Worm (Caenorhabditis elegans) whole organism, L1 larva: ENCODE results near the gene F59E12.6.

Experiments
- C34B4.2 ChIP-seq: sonication (generic microtip); optimal IDR thresholded peaks from 2 replicates; lab custom pipeline; 2017; ENCODE audit warnings: mild to moderate bottlenecking, missing genetic modification characterization, missing compliant biosample characterization
- aha-1 ChIP-seq: fragments of 150-350 bp; optimal IDR thresholded peaks from 2 replicates; lab custom pipeline; 2014; ENCODE audit warnings: missing biosample characterization, missing genetic modification characterization
- aly-2 ChIP-seq: fragments of 150-350 bp; optimal IDR thresholded peaks from 2 replicates; lab custom pipeline; 2014; ENCODE audit warnings: missing biosample characterization, missing genetic modification characterization
- ces-1 ChIP-seq: fragments of 150-350 bp; optimal IDR thresholded peaks from 2 replicates; lab custom pipeline; 2014; ENCODE audit warnings: missing biosample characterization, missing genetic modification reagents, missing genetic modification characterization
- dsc-1 ChIP-seq: sonication (generic microtip); optimal IDR thresholded peaks from 2 replicates; lab custom pipeline; 2016; ENCODE audit warnings: mild to moderate bottlenecking, missing genetic modification characterization, missing compliant biosample characterization
- efl-1 ChIP-seq, 4 experiments: fragments of 150-350 bp; optimal IDR thresholded peaks in 3 of 4; peaks in 1 of 4; 1 replicate in 1 of 4; 2 replicates in 3 of 4; lab custom pipeline; 2014; ENCODE audit warnings: missing biosample characterization in 2 of 4, missing genetic modification characterization in 2 of 4, missing genetic modification reagents in 2 of 4
- efl-3 ChIP-seq: fragments of 200-800 bp; sonication (Bioruptor generic); optimal IDR thresholded peaks from 2 replicates; lab custom pipeline; 2018; ENCODE audit warnings: mild to moderate bottlenecking, missing genetic modification characterization, missing compliant biosample characterization
- egl-27 ChIP-seq, 2 experiments: fragments of 150-350 bp in 1 of 2; sonication (generic microtip); optimal IDR thresholded peaks; 3 replicates each; lab custom pipeline; 2017 to 2018; ENCODE audit warnings: missing biosample characterization in 2 of 2, missing genetic modification characterization in 2 of 2, missing genetic modification reagents in 2 of 2
- elt-2 ChIP-seq: sonication (generic microtip); optimal IDR thresholded peaks from 2 replicates; lab custom pipeline; 2016; ENCODE audit warnings: missing genetic modification characterization, mild to moderate bottlenecking, inconsistent platforms, missing compliant biosample characterization, missing genetic modification reagents
- ets-5 ChIP-seq: fragments of 200-800 bp; sonication (Bioruptor generic); IDR thresholded peaks from 2 replicates; pipeline ENCODE4 v1.3.6; 2022; ENCODE audit warnings: missing genetic modification characterization, missing compliant biosample characterization
- fkh-10 ChIP-seq: sonication (generic microtip); optimal IDR thresholded peaks from 2 replicates; lab custom pipeline; 2017; ENCODE audit warnings: missing biosample characterization, missing genetic modification reagents, missing genetic modification characterization
- fkh-4 ChIP-seq: sonication (generic microtip); optimal IDR thresholded peaks from 2 replicates; lab custom pipeline; 2016; ENCODE audit warnings: missing compliant biosample characterization, missing genetic modification characterization, borderline replicate concordance
- hlh-17 ChIP-seq: fragments of 200-800 bp; sonication (Bioruptor generic); optimal IDR thresholded peaks from 2 replicates; lab custom pipeline; 2018; ENCODE audit warnings: missing genetic modification characterization, mild to moderate bottlenecking, missing compliant biosample characterization, moderate library complexity, borderline replicate concordance
- hpl-2 ChIP-seq: fragments of 150-350 bp; optimal IDR thresholded peaks from 2 replicates; lab custom pipeline; 2014; ENCODE audit warnings: missing biosample characterization, missing genetic modification reagents, missing genetic modification characterization
- irx-1 ChIP-seq: sonication (generic microtip); optimal IDR thresholded peaks from 2 replicates; lab custom pipeline; 2016; ENCODE audit warnings: missing genetic modification characterization, missing compliant biosample characterization
- isw-1 ChIP-seq: fragments of 200-800 bp; sonication (Bioruptor generic); IDR thresholded peaks from 2 replicates; pipeline ENCODE4 v1.3.6; 2022; ENCODE audit warnings: missing genetic modification characterization, missing compliant biosample characterization
- lin-13 ChIP-seq: fragments of 150-350 bp; optimal IDR thresholded peaks from 2 replicates; lab custom pipeline; 2014; ENCODE audit warnings: missing biosample characterization, missing genetic modification reagents, missing genetic modification characterization
- lin-15B ChIP-seq: fragments of 150-350 bp; sonication (generic microtip); optimal IDR thresholded peaks from 3 replicates; lab custom pipeline; 2014; ENCODE audit warnings: missing biosample characterization, missing genetic modification characterization
- lin-35 ChIP-seq, 2 experiments: fragments of 150-350 bp; optimal IDR thresholded peaks; 2 replicates each; lab custom pipeline; 2014; ENCODE audit warnings: missing biosample characterization in 2 of 2, missing genetic modification characterization in 2 of 2, missing genetic modification reagents in 2 of 2
- lin-39 ChIP-seq: fragments of 150-350 bp; optimal IDR thresholded peaks from 2 replicates; lab custom pipeline; 2014; ENCODE audit warnings: missing biosample characterization, missing genetic modification reagents, missing genetic modification characterization
- lsy-2 ChIP-seq, 2 experiments: fragments of 150-350 bp; optimal IDR thresholded peaks; 2 replicates each; lab custom pipeline; 2014; ENCODE audit warnings: missing biosample characterization in 2 of 2, missing genetic modification characterization in 2 of 2
- mab-9 ChIP-seq: fragments of 200-800 bp; sonication (Bioruptor generic); IDR thresholded peaks from 2 replicates; pipeline ENCODE4 v1.3.6; 2022; ENCODE audit warnings: missing genetic modification reagents, missing genetic modification characterization, missing compliant biosample characterization
- mep-1 ChIP-seq: fragments of 150-350 bp; optimal IDR thresholded peaks from 2 replicates; lab custom pipeline; 2014; ENCODE audit warnings: missing biosample characterization, missing genetic modification characterization
- nhr-11 ChIP-seq: fragments of 150-350 bp; optimal IDR thresholded peaks from 2 replicates; lab custom pipeline; 2014; ENCODE audit warnings: missing biosample characterization, missing genetic modification characterization
- nhr-19 ChIP-seq: fragments of 200-800 bp; sonication (Bioruptor generic); conservative IDR thresholded peaks from 2 replicates; pipeline ENCODE4 v1.3.6; 2022; ENCODE audit warnings: missing genetic modification characterization, missing compliant biosample characterization
- nhr-237 ChIP-seq: fragments of 150-350 bp; optimal IDR thresholded peaks from 2 replicates; lab custom pipeline; 2014; ENCODE audit warnings: missing biosample characterization, missing genetic modification characterization
- nhr-28 ChIP-seq: fragments of 150-350 bp; optimal IDR thresholded peaks from 2 replicates; lab custom pipeline; 2014; ENCODE audit warnings: missing biosample characterization, missing genetic modification characterization
- nhr-47 ChIP-seq: sonication (generic microtip); optimal IDR thresholded peaks from 2 replicates; lab custom pipeline; 2016; ENCODE audit warnings: mild to moderate bottlenecking, missing genetic modification characterization, moderate library complexity, missing compliant biosample characterization
- nhr-77 ChIP-seq: fragments of 150-350 bp; optimal IDR thresholded peaks from 2 replicates; lab custom pipeline; 2014; ENCODE audit warnings: missing biosample characterization, missing genetic modification characterization
- nhr-90 ChIP-seq: sonication (generic microtip); optimal IDR thresholded peaks from 2 replicates; lab custom pipeline; 2016; ENCODE audit warnings: mild to moderate bottlenecking, missing genetic modification characterization, missing compliant biosample characterization; ENCODE audit not compliant: poor library complexity
- rnt-1 ChIP-seq: sonication (generic microtip); optimal IDR thresholded peaks from 2 replicates; lab custom pipeline; 2016; ENCODE audit warnings: mild to moderate bottlenecking, missing genetic modification characterization, moderate library complexity, missing compliant biosample characterization
- skn-1 ChIP-seq: fragments of 150-350 bp; optimal IDR thresholded peaks from 2 replicates; lab custom pipeline; 2014; ENCODE audit warnings: missing biosample characterization, missing genetic modification characterization
- snpc-4 ChIP-seq: fragments of 150-350 bp; optimal IDR thresholded peaks from 2 replicates; lab custom pipeline; 2014; ENCODE audit warnings: missing biosample characterization, missing genetic modification characterization
- snu-23 ChIP-seq: sonication (generic microtip); optimal IDR thresholded peaks from 2 replicates; lab custom pipeline; 2016; ENCODE audit warnings: missing genetic modification characterization, missing compliant biosample characterization
- unc-30 ChIP-seq: sonication (generic microtip); optimal IDR thresholded peaks from 2 replicates; lab custom pipeline; 2017; ENCODE audit warnings: missing biosample characterization, missing genetic modification characterization
- unc-86 ChIP-seq: sonication (generic microtip); optimal IDR thresholded peaks from 2 replicates; lab custom pipeline; 2016; ENCODE audit warnings: missing genetic modification characterization, missing compliant biosample characterization
- vab-15 ChIP-seq: sonication (generic microtip); optimal IDR thresholded peaks from 2 replicates; lab custom pipeline; 2017; ENCODE audit warnings: missing genotype, mild to moderate bottlenecking, missing genetic modification characterization, missing compliant biosample characterization
- zag-1 ChIP-seq: fragments of 150-350 bp; optimal IDR thresholded peaks from 2 replicates; lab custom pipeline; 2014; ENCODE audit warnings: missing biosample characterization, missing genetic modification characterization

The F59E12.6 gene

ce11 chrII:5660736-5661734 is 30.3 kb upstream of the F59E12.6 start, which contains the start of the genes ift-43 and mdt-26 (continued):
- TF ChIP-seq hpl-2 (peak; percentile 49), unc-30 (tag; lab: Kevin White, UChicago) (no peak), ets-5 (no peak), lin-15B (peak; percentile 67), mep-1 (tag; lab: Kevin White, UChicago) (peak; percentile 74), nhr-11 (tag; lab: Kevin White, UChicago) (peak; percentile 1), rnt-1 (tag; lab: Kevin White, UChicago) (peak; percentile 78), aly-2 (tag; lab: Kevin White, UChicago) (peak; percentile 44), skn-1 (tag; lab: Kevin White, UChicago) (peak; percentile 84), lin-35 (GFP tag; optimal IDR thresholded peaks at IDR 0.05; lab: Kevin White, UChicago) (peak; percentile 77 to 79), lsy-2 (tag; optimal IDR thresholded peaks at IDR 0.05; lab: Kevin White, UChicago) (peak; percentile 83 to 90), efl-3 (GFP tag; lab: Kevin White, UChicago) (peak; percentile 74), fkh-4 (tag; lab: Kevin White, UChicago) (peak; percentile 28), nhr-19 (GFP tag; lab: Robert Waterston, UW) (peak; percentile 81), nhr-77 (tag; lab: Kevin White, UChicago) (peak; percentile 66), snu-23 (peak; percentile 93), elt-2 (tag; lab: Kevin White, UChicago) (peak; percentile 57), unc-86 (peak; percentile 88), egl-27 (tag; optimal IDR thresholded peaks at IDR 0.05; lab: Kevin White, UChicago) (no peak), isw-1 (GFP tag; lab: Robert Waterston, UW) (peak; percentile 89), fkh-10 (GFP tag; lab: Kevin White, UChicago) (peak; percentile 76), vab-15 (tag; lab: Kevin White, UChicago) (no peak), nhr-90 (tag; lab: Kevin White, UChicago) (peak; percentile 88), aha-1 (tag; lab: Kevin White, UChicago) (peak; percentile 2), nhr-28 (no peak), hlh-17 (GFP tag; lab: Kevin White, UChicago) (peak; percentile 54), irx-1 (peak; percentile 87), nhr-237 (tag; lab: Kevin White, UChicago) (peak; percentile 74), dsc-1 (tag; lab: Kevin White, UChicago) (peak; percentile 93), ces-1 (GFP tag; lab: Kevin White, UChicago) (no peak), snpc-4 (tag; lab: Kevin White, UChicago) (peak; percentile 58), lin-39 (tag; lab: Kevin White, UChicago) (peak; percentile 38), efl-1 (optimal IDR thresholded peaks at IDR 0.05; lab: Kevin White, UChicago) (peak; percentile 68 to 74), efl-1 (GFP tag; optimal IDR thresholded peaks at IDR 0.05 in 1 of 2; lab: Kevin White, UChicago) (peak; percentile 64 to 96), zag-1 (tag; lab: Kevin White, UChicago) (no peak)

ce11 chrII:5660155-5660554 is 29.4 kb upstream of the F59E12.6 start:
- no peak for TF ChIP-seq irx-1
- peak; percentile 27; the same call in 1 of the 2 replicates for TF ChIP-seq mab-9 (GFP tag; lab: Robert Waterston, UW)
- TF ChIP-seq, all 84 proteins: peak for 1

- TF ChIP-seq nhr-47 (tag; lab: Kevin White, UChicago) (no peak), lin-13 (GFP tag; lab: Kevin White, UChicago) (no peak), efl-1 (optimal IDR thresholded peaks at IDR 0.05; lab: Kevin White, UChicago) (no peak), efl-1 (GFP tag; optimal IDR thresholded peaks at IDR 0.05 in 1 of 2; lab: Kevin White, UChicago) (peak in 1 of 2 experiments; percentile 39), C34B4.2 (tag; lab: Kevin White, UChicago) (no peak)
- TF ChIP-seq, all 84 proteins: peak for 1
These were observed 28.9 kb upstream of the F59E12.6 start, which contains the start of gene fut-3 for ce11 chrII:5659675-5660074. fut-3 (minus strand) TSS chrII:5659775.
